Worm (Caenorhabditis elegans) whole organism, late embryonic: Measurements from ENCODE around the gene pxn-2.

Experiments
- C08G9.2 ChIP-seq: sonication (generic microtip); optimal IDR thresholded peaks from 2 replicates; lab custom pipeline; 2016; ENCODE audit warnings: mild to moderate bottlenecking, missing genetic modification characterization, moderate library complexity, missing compliant biosample characterization
- C38D4.7 ChIP-seq: fragments of 200-800 bp; sonication (Bioruptor generic); optimal IDR thresholded peaks from 2 replicates; lab custom pipeline; 2018; ENCODE audit warnings: mild to moderate bottlenecking, missing genetic modification characterization, moderate library complexity, missing compliant biosample characterization
- F13H6.1 ChIP-seq: sonication (generic microtip); optimal IDR thresholded peaks from 2 replicates; lab custom pipeline; 2016; ENCODE audit warnings: missing genetic modification characterization, missing compliant biosample characterization
- K02D7.2 ChIP-seq: sonication (generic microtip); optimal IDR thresholded peaks from 2 replicates; lab custom pipeline; 2017; ENCODE audit warnings: mild to moderate bottlenecking, missing genetic modification characterization, missing compliant biosample characterization
- T23F11.4 ChIP-seq: fragments of 200-800 bp; sonication (Bioruptor generic); optimal IDR thresholded peaks from 2 replicates; lab custom pipeline; 2018; ENCODE audit warnings: mild to moderate bottlenecking, missing genetic modification characterization, missing compliant biosample characterization
- ahr-1 ChIP-seq: sonication (generic microtip); optimal IDR thresholded peaks from 2 replicates; lab custom pipeline; 2016; ENCODE audit warnings: missing genetic modification characterization, missing compliant biosample characterization
- ama-1 ChIP-seq: fragments of 150-350 bp; optimal IDR thresholded peaks from 2 replicates; lab custom pipeline; 2014
- ceh-18 ChIP-seq: sonication (generic microtip); optimal IDR thresholded peaks from 2 replicates; lab custom pipeline; 2016; ENCODE audit warnings: missing genetic modification characterization, missing compliant biosample characterization
- ceh-19 ChIP-seq: fragments of 200-800 bp; sonication (Bioruptor generic); optimal IDR thresholded peaks from 2 replicates; lab custom pipeline; 2018; ENCODE audit warnings: mild to moderate bottlenecking, missing genetic modification characterization, missing compliant biosample characterization
- ceh-2 ChIP-seq: sonication (generic microtip); optimal IDR thresholded peaks from 2 replicates; lab custom pipeline; 2016; ENCODE audit warnings: missing genotype, missing genetic modification characterization, missing compliant biosample characterization
- ceh-22 ChIP-seq: sonication (generic microtip); optimal IDR thresholded peaks from 2 replicates; lab custom pipeline; 2017; ENCODE audit warnings: missing biosample characterization, missing genetic modification characterization
- ceh-24 ChIP-seq: sonication (generic microtip); optimal IDR thresholded peaks from 2 replicates; lab custom pipeline; 2016; ENCODE audit warnings: mild to moderate bottlenecking, missing genetic modification characterization, missing compliant biosample characterization
- ceh-30 ChIP-seq: fragments of 150-350 bp; optimal IDR thresholded peaks from 2 replicates; lab custom pipeline; 2014; ENCODE audit warnings: missing biosample characterization, missing genetic modification characterization
- ceh-31 ChIP-seq: sonication (generic microtip); optimal IDR thresholded peaks from 2 replicates; lab custom pipeline; 2016; ENCODE audit warnings: missing genetic modification characterization, missing compliant biosample characterization
- ceh-45 ChIP-seq: fragments of 200-800 bp; sonication (Bioruptor generic); IDR thresholded peaks from 2 replicates; pipeline ENCODE4 v1.3.6; 2022; ENCODE audit warnings: missing genetic modification reagents, missing genetic modification characterization, missing compliant biosample characterization
- ceh-48 ChIP-seq: sonication (generic microtip); optimal IDR thresholded peaks from 2 replicates; lab custom pipeline; 2016; ENCODE audit warnings: missing genetic modification characterization, inconsistent platforms, missing compliant biosample characterization
- ceh-6 ChIP-seq: fragments of 200-800 bp; sonication (Bioruptor generic); optimal IDR thresholded peaks from 2 replicates; lab custom pipeline; 2018; ENCODE audit warnings: mild to moderate bottlenecking, missing genetic modification characterization, missing compliant biosample characterization
- ceh-9 ChIP-seq: sonication (generic microtip); optimal IDR thresholded peaks from 2 replicates; lab custom pipeline; 2016; ENCODE audit warnings: mild to moderate bottlenecking, missing genetic modification characterization, inconsistent platforms, missing compliant biosample characterization
- che-1 ChIP-seq: sonication (generic microtip); optimal IDR thresholded peaks from 2 replicates; lab custom pipeline; 2016; ENCODE audit warnings: mild to moderate bottlenecking, missing genetic modification characterization, missing compliant biosample characterization
- dve-1 ChIP-seq: sonication (generic microtip); optimal IDR thresholded peaks from 2 replicates; lab custom pipeline; 2017; ENCODE audit warnings: antibody characterized with exemption, mild to moderate bottlenecking, missing genetic modification characterization, missing compliant biosample characterization
- elt-2 ChIP-seq: sonication (generic microtip); optimal IDR thresholded peaks from 2 replicates; lab custom pipeline; 2016; ENCODE audit warnings: missing genetic modification reagents, missing genetic modification characterization, missing compliant biosample characterization
- ets-4 ChIP-seq: sonication (generic microtip); optimal IDR thresholded peaks from 2 replicates; lab custom pipeline; 2016; ENCODE audit warnings: missing genetic modification characterization, missing compliant biosample characterization
- fkh-6 ChIP-seq: sonication (generic microtip); optimal IDR thresholded peaks from 2 replicates; lab custom pipeline; 2016; ENCODE audit warnings: missing genetic modification characterization, missing compliant biosample characterization
- gmeb-2 ChIP-seq: sonication (generic microtip); optimal IDR thresholded peaks from 2 replicates; lab custom pipeline; 2016; ENCODE audit warnings: missing genetic modification characterization, inconsistent platforms, missing compliant biosample characterization
- hlh-30 ChIP-seq: sonication (generic microtip); optimal IDR thresholded peaks from 2 replicates; lab custom pipeline; 2017; ENCODE audit warnings: antibody characterized with exemption, missing genetic modification characterization, missing compliant biosample characterization; ENCODE audit not compliant: insufficient read depth
- hlh-6 ChIP-seq: sonication (generic microtip); optimal IDR thresholded peaks from 2 replicates; lab custom pipeline; 2016; ENCODE audit warnings: missing genotype, missing genetic modification characterization, missing compliant biosample characterization
- hlh-8 ChIP-seq: sonication (generic microtip); optimal IDR thresholded peaks from 2 replicates; lab custom pipeline; 2016; ENCODE audit warnings: missing genotype, missing genetic modification characterization, missing compliant biosample characterization
- madf-2 ChIP-seq: sonication (generic microtip); optimal IDR thresholded peaks from 2 replicates; lab custom pipeline; 2017; ENCODE audit warnings: missing genetic modification characterization, missing compliant biosample characterization
- mec-3 ChIP-seq: sonication (generic microtip); optimal IDR thresholded peaks from 2 replicates; lab custom pipeline; 2016; ENCODE audit warnings: borderline replicate concordance, missing genetic modification characterization, missing compliant biosample characterization
- nhr-11 ChIP-seq: fragments of 150-350 bp; optimal IDR thresholded peaks from 2 replicates; lab custom pipeline; 2014; ENCODE audit warnings: missing biosample characterization, missing genetic modification characterization
- nhr-232 ChIP-seq: sonication (generic microtip); optimal IDR thresholded peaks from 2 replicates; lab custom pipeline; 2016; ENCODE audit warnings: missing genetic modification characterization, missing compliant biosample characterization
- odd-2 ChIP-seq: sonication (generic microtip); optimal IDR thresholded peaks from 2 replicates; lab custom pipeline; 2017; ENCODE audit warnings: antibody characterized with exemption, mild to moderate bottlenecking, missing genetic modification characterization, missing compliant biosample characterization
- pag-3 ChIP-seq: sonication (generic microtip); optimal IDR thresholded peaks from 2 replicates; lab custom pipeline; 2016; ENCODE audit warnings: missing compliant biosample characterization, missing genetic modification characterization, borderline replicate concordance
- pax-1 ChIP-seq: fragments of 150-350 bp; optimal IDR thresholded peaks from 2 replicates; lab custom pipeline; 2014; ENCODE audit warnings: missing biosample characterization, missing genetic modification characterization
- pha-4 ChIP-seq: fragments of 150-350 bp; optimal IDR thresholded peaks from 2 replicates; lab custom pipeline; 2018; ENCODE audit warnings: missing biosample characterization, missing genetic modification reagents, missing genetic modification characterization
- pqm-1 ChIP-seq: sonication (generic microtip); optimal IDR thresholded peaks from 2 replicates; lab custom pipeline; 2016; ENCODE audit warnings: missing genetic modification characterization, missing compliant biosample characterization
- pros-1 ChIP-seq: fragments of 150-350 bp; optimal IDR thresholded peaks from 2 replicates; lab custom pipeline; 2014; ENCODE audit warnings: missing biosample characterization, missing genetic modification reagents, missing genetic modification characterization
- ref-2 ChIP-seq: sonication (generic microtip); optimal IDR thresholded peaks from 2 replicates; lab custom pipeline; 2016; ENCODE audit warnings: missing genetic modification characterization, missing compliant biosample characterization
- rnt-1 ChIP-seq: sonication (generic microtip); optimal IDR thresholded peaks from 2 replicates; lab custom pipeline; 2016; ENCODE audit warnings: missing genetic modification characterization, missing compliant biosample characterization
- sox-4 ChIP-seq: sonication (generic microtip); optimal IDR thresholded peaks from 2 replicates; lab custom pipeline; 2017; ENCODE audit warnings: mild to moderate bottlenecking, missing genetic modification characterization, inconsistent platforms, missing compliant biosample characterization
- syd-9 ChIP-seq: sonication (generic microtip); optimal IDR thresholded peaks from 2 replicates; lab custom pipeline; 2016; ENCODE audit warnings: mild to moderate bottlenecking, missing genetic modification characterization, moderate library complexity, missing compliant biosample characterization
- tbx-2 ChIP-seq: sonication (generic microtip); optimal IDR thresholded peaks from 2 replicates; lab custom pipeline; 2016; ENCODE audit warnings: missing genetic modification characterization, missing compliant biosample characterization
- ttx-3 ChIP-seq: sonication (generic microtip); optimal IDR thresholded peaks from 2 replicates; lab custom pipeline; 2016; ENCODE audit warnings: missing genetic modification reagents, missing genetic modification characterization, missing compliant biosample characterization
- unc-3 ChIP-seq, 2 experiments: fragments of 200-800 bp in 1 of 2; sonication (Bioruptor generic) in 1 of 2; sonication (generic microtip) in 1 of 2; conservative IDR thresholded peaks in 1 of 2; optimal IDR thresholded peaks in 1 of 2; 2 replicates each; pipeline versions ENCODE4 v1.3.6 to Lab custom; 2016 to 2022; ENCODE audit warnings: missing compliant biosample characterization in 2 of 2, missing genetic modification characterization in 2 of 2, missing genetic modification reagents in 1 of 2
- unc-42 ChIP-seq: sonication (generic microtip); optimal IDR thresholded peaks from 2 replicates; lab custom pipeline; 2016; ENCODE audit warnings: missing genotype, missing genetic modification characterization, missing compliant biosample characterization
- unc-86 ChIP-seq: sonication (generic microtip); optimal IDR thresholded peaks from 2 replicates; lab custom pipeline; 2016; ENCODE audit warnings: missing genetic modification characterization, missing compliant biosample characterization
- zip-5 ChIP-seq: sonication (generic microtip); optimal IDR thresholded peaks from 2 replicates; lab custom pipeline; 2016; ENCODE audit warnings: missing genetic modification characterization, missing compliant biosample characterization

Gene pxn-2

ce11 chrX:10966251-10966650 lies 12.8 kb downstream of the pxn-2 start, which contains the start of gene lge-1:
Gene lge-1, plus strand, starts transcription at chrX:10966551.
- no peak for TF ChIP-seq hlh-8
- no peak for TF ChIP-seq mec-3 (tag; lab: Kevin White, UChicago)
- no peak for TF ChIP-seq rnt-1 (tag; lab: Kevin White, UChicago)
- TF ChIP-seq odd-2 (tag; lab: Kevin White, UChicago) = no peak
- no peak for TF ChIP-seq ceh-18 (tag; lab: Kevin White, UChicago)
- no peak for TF ChIP-seq T23F11.4
- no peak for TF ChIP-seq dve-1 (tag; lab: Kevin White, UChicago)
- no peak for TF ChIP-seq madf-2 (tag; lab: Kevin White, UChicago)
- no peak for TF ChIP-seq pha-4
- TF ChIP-seq unc-86 = no peak
- no peak for TF ChIP-seq tbx-2 (tag; lab: Kevin White, UChicago)
- no peak for TF ChIP-seq pag-3 (tag; lab: Kevin White, UChicago)
- no peak for TF ChIP-seq hlh-30 (tag; lab: Kevin White, UChicago)
- no peak for TF ChIP-seq C38D4.7 (GFP tag; lab: Kevin White, UChicago)

DNA sequence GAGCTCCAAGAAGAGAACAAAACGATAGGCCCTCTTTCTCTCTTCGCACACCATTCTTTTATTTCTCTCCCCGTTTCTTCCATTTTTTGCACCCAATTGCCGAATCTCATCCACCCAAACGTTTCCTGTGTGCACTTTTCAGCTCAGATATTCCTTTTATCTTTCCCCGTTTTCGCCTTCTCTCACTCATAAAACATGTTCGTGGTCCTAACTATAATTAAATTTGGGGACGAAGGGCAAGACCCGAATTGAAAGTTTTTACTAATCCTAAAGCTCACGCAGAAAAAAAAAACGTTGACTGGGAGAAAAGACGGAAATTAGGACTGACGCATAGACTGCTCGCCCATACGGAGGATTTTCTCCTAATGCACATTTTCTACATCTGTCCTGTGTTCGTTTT lies 13.6 kb downstream of the pxn-2 start:
- peak; percentile 60 for TF ChIP-seq unc-42 (tag; lab: Kevin White, UChicago)
- no peak for TF ChIP-seq K02D7.2 (tag; lab: Kevin White, UChicago)

- TF ChIP-seq ceh-31 (tag; lab: Kevin White, UChicago) (peak; percentile 31), pros-1 (tag; lab: Kevin White, UChicago) (no peak), sox-4 (tag; lab: Kevin White, UChicago) (peak; percentile 83), unc-42 (tag; lab: Kevin White, UChicago) (peak; percentile 37), ceh-45 (GFP tag; lab: Robert Waterston, UW) (peak; percentile 82), mec-3 (tag; lab: Kevin White, UChicago) (no peak), ama-1 (lab: Kevin White, UChicago) (no peak), fkh-6 (peak; percentile 81), hlh-6 (tag; lab: Kevin White, UChicago) (peak; percentile 70), ceh-48 (tag; lab: Kevin White, UChicago) (peak; percentile 71), unc-86 (peak; percentile 73), ceh-30 (tag; lab: Kevin White, UChicago) (no peak), K02D7.2 (tag; lab: Kevin White, UChicago) (peak; percentile 81), C08G9.2 (tag; lab: Kevin White, UChicago) (peak; percentile 57), nhr-11 (tag; lab: Kevin White, UChicago) (no peak), T23F11.4 (peak; percentile 67), zip-5 (peak; percentile 58), elt-2 (tag; lab: Kevin White, UChicago) (peak; percentile 84), nhr-232 (tag; lab: Kevin White, UChicago) (peak; percentile 70), odd-2 (tag; lab: Kevin White, UChicago) (peak; percentile 38), ceh-6 (GFP tag; lab: Kevin White, UChicago) (peak; percentile 80), ceh-19 (GFP tag; lab: Kevin White, UChicago) (peak; percentile 83), ceh-22 (no peak), F13H6.1 (peak; percentile 55), ahr-1 (tag; lab: Kevin White, UChicago) (peak; percentile 39), hlh-30 (tag; lab: Kevin White, UChicago) (peak; percentile 43), syd-9 (peak; percentile 82), pax-1 (tag; lab: Kevin White, UChicago) (no peak), ets-4 (tag; lab: Kevin White, UChicago) (peak; percentile 34), madf-2 (tag; lab: Kevin White, UChicago) (peak; percentile 77), ceh-9 (peak; percentile 75), ref-2 (tag; lab: Kevin White, UChicago) (peak; percentile 58), tbx-2 (tag; lab: Kevin White, UChicago) (peak; percentile 80), che-1 (tag; lab: Kevin White, UChicago) (peak; percentile 84), ceh-2 (tag; lab: Kevin White, UChicago) (peak; percentile 75), ttx-3 (peak; percentile 88), pqm-1 (peak; percentile 49), gmeb-2 (tag; lab: Kevin White, UChicago) (peak; percentile 83), unc-3 (GFP tag; conservative IDR thresholded peaks at IDR 0.05; lab: Robert Waterston, UW) (peak; percentile 78), unc-3 (tag; optimal IDR thresholded peaks at IDR 0.05; lab: Kevin White, UChicago) (peak; percentile 84), ceh-24 (tag; lab: Kevin White, UChicago) (peak; percentile 44)
Measured at ce11 chrX:10963453-10964046, 15.5 kb downstream of the pxn-2 start, which contains the start of gene nas-10. Gene nas-10, minus strand, starts transcription at chrX:10963503.
